In the genomic region with DNA sequence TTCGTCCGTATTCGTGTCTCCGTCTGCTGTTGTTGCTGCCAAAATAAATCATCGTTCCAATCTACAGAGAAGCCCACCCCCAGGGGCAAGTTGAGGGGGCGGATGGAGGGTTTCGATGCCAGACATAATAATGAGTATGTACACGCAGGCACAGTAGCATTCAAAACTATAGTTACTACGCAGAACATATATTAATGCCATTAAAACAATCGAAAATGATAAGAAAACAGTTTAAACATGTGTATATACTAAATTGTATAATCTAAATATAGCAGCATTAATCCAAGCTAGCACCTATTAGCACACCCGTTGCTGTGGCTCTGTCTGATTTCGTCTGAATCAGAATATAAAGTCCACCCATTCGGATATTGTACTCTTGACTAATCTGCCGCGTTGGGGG, we compare ENCODE assay signal across 3 fruit fly cellular contexts.
A peak's percentile ranks its signal among the peaks of the same experiment; 100 is the strongest.
TF ChIP-seq lines count a peak whose summit lies in the region.

No protein-coding gene starts in this region.

TF ChIP-seq in whole organism, embryonic, 481 proteins besides CTCF, POLR2A, EP300 and RAD21 (continued from another document and continues in another):
- TF ChIP-seq CG1792 (GFP tag; optimal IDR thresholded peaks at IDR 0.05; lab: Kevin White, UChicago) (no peak), CG17568 (GFP tag; optimal IDR thresholded peaks at IDR 0.05; lab: Kevin White, UChicago) (peak; percentile 65), stc (GFP tag; IDR thresholded peaks at IDR 0.05; lab: Robert Waterston, UW) (peak; percentile 82), nom (GFP tag; optimal IDR thresholded peaks at IDR 0.05; lab: Kevin White, UChicago) (peak; percentile 69), eyg (GFP tag; optimal IDR thresholded peaks at IDR 0.05; lab: Kevin White, UChicago) (no peak), Mes4 (GFP tag; optimal IDR thresholded peaks at IDR 0.05; lab: Kevin White, UChicago) (peak; percentile 4), CG14710 (tag; optimal IDR thresholded peaks at IDR 0.05; lab: Kevin White, UChicago) (peak; percentile 22), bcd (GFP tag; optimal IDR thresholded peaks at IDR 0.05; lab: Kevin White, UChicago) (peak; percentile 73), ato (GFP tag; IDR thresholded peaks at IDR 0.05; lab: Robert Waterston, UW; ENCODE audit: partially characterized antibody) (no peak), Camta (GFP tag; optimal IDR thresholded peaks at IDR 0.05; lab: Kevin White, UChicago) (peak; percentile 28), hbn (GFP tag; IDR thresholded peaks at IDR 0.05; lab: Robert Waterston, UW; ENCODE audit: partially characterized antibody) (no peak), toy (GFP tag; IDR thresholded peaks at IDR 0.05; lab: Robert Waterston, UW) (peak; percentile 48; the same call in 1 of the 2 replicates), D19A (tag; optimal IDR thresholded peaks at IDR 0.05; lab: Kevin White, UChicago) (peak; percentile 53), jing (GFP tag; optimal IDR thresholded peaks at IDR 0.05; lab: Kevin White, UChicago) (peak; percentile 36), CG3847 (GFP tag; IDR thresholded peaks at IDR 0.05; lab: Robert Waterston, UW) (peak; percentile 79), Ets97D (GFP tag; optimal IDR thresholded peaks at IDR 0.05; lab: Kevin White, UChicago) (peak; percentile 3), hth (optimal IDR thresholded peaks at IDR 0.05; lab: Kevin White, UChicago) (no peak), Hey (tag; optimal IDR thresholded peaks at IDR 0.05; lab: Kevin White, UChicago) (no peak), CG14667 (GFP tag; IDR thresholded peaks at IDR 0.05; lab: Robert Waterston, UW) (peak; percentile 69; the same call in 1 of the 2 replicates), CG6175 (GFP tag; IDR thresholded peaks at IDR 0.05; lab: Robert Waterston, UW) (no peak), CG10979 (tag; optimal IDR thresholded peaks at IDR 0.05; lab: Kevin White, UChicago) (peak; percentile 43), CG2889 (GFP tag; IDR thresholded peaks at IDR 0.05; lab: Robert Waterston, UW) (peak; percentile 72; the same call in 2 of the 3 replicates), Jarid2 (GFP tag; optimal IDR thresholded peaks at IDR 0.05; lab: Kevin White, UChicago) (peak; percentile 31), CG9215 (GFP tag; IDR thresholded peaks at IDR 0.05; lab: Robert Waterston, UW) (peak; percentile 74), CG14860 (GFP tag; IDR thresholded peaks at IDR 0.05; lab: Robert Waterston, UW; ENCODE audit: partially characterized antibody) (no peak), h (optimal IDR thresholded peaks at IDR 0.05; lab: Kevin White, UChicago) (no peak), CG11504 (tag; optimal IDR thresholded peaks at IDR 0.05; lab: Kevin White, UChicago) (peak; percentile 82), CG7556 (GFP tag; optimal IDR thresholded peaks at IDR 0.05; lab: Kevin White, UChicago) (peak; percentile 77), CG14441 (GFP tag; IDR thresholded peaks at IDR 0.05; lab: Robert Waterston, UW) (peak; percentile 82), CG16815 (GFP tag; optimal IDR thresholded peaks at IDR 0.05; lab: Kevin White, UChicago) (peak; percentile 12), Hr3 (GFP tag; optimal IDR thresholded peaks at IDR 0.05; lab: Kevin White, UChicago) (peak; percentile 52), Ssrp (tag; optimal IDR thresholded peaks at IDR 0.05; lab: Kevin White, UChicago) (peak; percentile 51), CG7786 (GFP tag; optimal IDR thresholded peaks at IDR 0.05; lab: Kevin White, UChicago) (peak; percentile 23), CG9609 (GFP tag; optimal IDR thresholded peaks at IDR 0.05; lab: Kevin White, UChicago) (peak; percentile 23), CG1602 (GFP tag; optimal IDR thresholded peaks at IDR 0.05; lab: Kevin White, UChicago) (peak; percentile 48), CG31388 (GFP tag; optimal IDR thresholded peaks at IDR 0.05; lab: Kevin White, UChicago) (no peak), E2f2 (GFP tag; IDR thresholded peaks at IDR 0.05; lab: Robert Waterston, UW) (peak; percentile 55), slp2 (GFP tag; optimal IDR thresholded peaks at IDR 0.05; lab: Kevin White, UChicago) (peak; percentile 9), CG13287 (GFP tag; IDR thresholded peaks at IDR 0.05; lab: Robert Waterston, UW; ENCODE audit: partially characterized antibody) (no peak), Bgb (GFP tag; IDR thresholded peaks at IDR 0.05; lab: Robert Waterston, UW; ENCODE audit: partially characterized antibody) (no peak), Dip3 (GFP tag; optimal IDR thresholded peaks at IDR 0.05; lab: Kevin White, UChicago) (peak; percentile 62)

TF ChIP-seq in whole organism, prepupa, 60 proteins besides CTCF, POLR2A, EP300 and RAD21 (continued from another document):
- peak; percentile 72 for TF ChIP-seq CG11902 (GFP tag; optimal IDR thresholded peaks at IDR 0.05; lab: Kevin White, UChicago)
- no peak for TF ChIP-seq Hr38 (GFP tag; optimal IDR thresholded peaks at IDR 0.05; lab: Kevin White, UChicago)
- peak; percentile 16 for TF ChIP-seq CG4318 (GFP tag; optimal IDR thresholded peaks at IDR 0.05; lab: Kevin White, UChicago)
- peak; percentile 77 for TF ChIP-seq Eip93F (GFP tag; optimal IDR thresholded peaks at IDR 0.05; lab: Kevin White, UChicago)
- peak; percentile 75 for TF ChIP-seq CG7368 (GFP tag; optimal IDR thresholded peaks at IDR 0.05; lab: Kevin White, UChicago)
- peak; percentile 79 for TF ChIP-seq net (GFP tag; optimal IDR thresholded peaks at IDR 0.05; lab: Kevin White, UChicago)
- TF ChIP-seq OdsH (GFP tag; optimal IDR thresholded peaks at IDR 0.05; lab: Kevin White, UChicago) = peak; percentile 81
- TF ChIP-seq salr (GFP tag; optimal IDR thresholded peaks at IDR 0.05; lab: Kevin White, UChicago) = peak; percentile 52 to 59
- TF ChIP-seq Smox (GFP tag; optimal IDR thresholded peaks at IDR 0.05; lab: Kevin White, UChicago) = peak; percentile 85
- TF ChIP-seq CG3032 (tag; optimal IDR thresholded peaks at IDR 0.05; lab: Kevin White, UChicago) = peak; percentile 65
- peak; percentile 71 for TF ChIP-seq Gug (GFP tag; IDR thresholded peaks at IDR 0.05; lab: Robert Waterston, UW)
- peak; percentile 86 for TF ChIP-seq CG31627 (GFP tag; optimal IDR thresholded peaks at IDR 0.05; lab: Kevin White, UChicago)
- peak; percentile 62 for TF ChIP-seq dsx (GFP tag; optimal IDR thresholded peaks at IDR 0.05; lab: Kevin White, UChicago; ENCODE audit: poor library complexity, severe bottlenecking)
- peak; percentile 79 for TF ChIP-seq Eip75B (GFP tag; optimal IDR thresholded peaks at IDR 0.05; lab: Kevin White, UChicago)
- peak; percentile 82 for TF ChIP-seq CG15336 (GFP tag; IDR thresholded peaks at IDR 0.05; lab: Robert Waterston, UW)
- TF ChIP-seq Blimp-1 (GFP tag; optimal IDR thresholded peaks at IDR 0.05; lab: Kevin White, UChicago) = peak; percentile 68
- TF ChIP-seq spab (GFP tag; optimal IDR thresholded peaks at IDR 0.05; lab: Kevin White, UChicago) = peak; percentile 56
- peak; percentile 84 for TF ChIP-seq Hr39 (GFP tag; optimal IDR thresholded peaks at IDR 0.05; lab: Kevin White, UChicago)
- peak; percentile 46 for TF ChIP-seq CG9139 (GFP tag; optimal IDR thresholded peaks at IDR 0.05; lab: Kevin White, UChicago)
- peak; percentile 70 for TF ChIP-seq CG10669 (GFP tag; optimal IDR thresholded peaks at IDR 0.05; lab: Kevin White, UChicago)
- peak; percentile 83 for TF ChIP-seq vri (GFP tag; optimal IDR thresholded peaks at IDR 0.05; lab: Kevin White, UChicago)
- peak; percentile 95 for TF ChIP-seq Eip78C (GFP tag; lab: Kevin White, UChicago)
- TF ChIP-seq Lpt (GFP tag; optimal IDR thresholded peaks at IDR 0.05; lab: Kevin White, UChicago) = peak; percentile 47
- peak; percentile 29 for TF ChIP-seq fd85E (GFP tag; optimal IDR thresholded peaks at IDR 0.05; lab: Kevin White, UChicago)
- TF ChIP-seq CG8119 (GFP tag; IDR thresholded peaks at IDR 0.05; lab: Robert Waterston, UW) = peak; percentile 63
- TF ChIP-seq ss (GFP tag; optimal IDR thresholded peaks at IDR 0.05; lab: Kevin White, UChicago) = peak; percentile 65 to 75
- peak; percentile 56 for TF ChIP-seq Ets96B (tag; optimal IDR thresholded peaks at IDR 0.05; lab: Kevin White, UChicago)
- TF ChIP-seq CG16779 (tag; optimal IDR thresholded peaks at IDR 0.05; lab: Kevin White, UChicago) = peak; percentile 65
- peak; percentile 77 for TF ChIP-seq CG34406 (GFP tag; optimal IDR thresholded peaks at IDR 0.05; lab: Kevin White, UChicago)
- TF ChIP-seq CG6808 (GFP tag; optimal IDR thresholded peaks at IDR 0.05; lab: Kevin White, UChicago) = peak; percentile 60
- peak; percentile 85 for TF ChIP-seq CG6163 (GFP tag; IDR thresholded peaks at IDR 0.05; lab: Robert Waterston, UW)
- peak; percentile 77 for TF ChIP-seq acj6 (GFP tag; optimal IDR thresholded peaks at IDR 0.05; lab: Kevin White, UChicago)
- peak; percentile 20 for TF ChIP-seq dac (GFP tag; optimal IDR thresholded peaks at IDR 0.05; lab: Kevin White, UChicago)
- peak; percentile 79 for TF ChIP-seq pdm3 (GFP tag; optimal IDR thresholded peaks at IDR 0.05; lab: Kevin White, UChicago)
- peak; percentile 70 for TF ChIP-seq Ets21C (GFP tag; optimal IDR thresholded peaks at IDR 0.05; lab: Kevin White, UChicago)
- peak; percentile 69 for TF ChIP-seq CG11762 (GFP tag; optimal IDR thresholded peaks at IDR 0.05; lab: Kevin White, UChicago; ENCODE audit: insufficient read depth)
- peak; percentile 70 for TF ChIP-seq CG10631 (GFP tag; optimal IDR thresholded peaks at IDR 0.05; lab: Kevin White, UChicago)
- peak; percentile 80 for TF ChIP-seq CG8319 (GFP tag; optimal IDR thresholded peaks at IDR 0.05; lab: Kevin White, UChicago)
- peak; percentile 90 for TF ChIP-seq Met (GFP tag; optimal IDR thresholded peaks at IDR 0.05; lab: Kevin White, UChicago)

TF ChIP-seq in whole organism, wandering third instar larva, 38 proteins besides CTCF, POLR2A, EP300 and RAD21 (continued from another document):
- TF ChIP-seq Dfd (GFP tag; optimal IDR thresholded peaks at IDR 0.05; lab: Kevin White, UChicago) (no peak), ey (GFP tag; optimal IDR thresholded peaks at IDR 0.05; lab: Kevin White, UChicago) (peak; percentile 92), h (GFP tag; optimal IDR thresholded peaks at IDR 0.05; lab: Kevin White, UChicago) (peak; percentile 94), lola (GFP tag; optimal IDR thresholded peaks at IDR 0.05; lab: Kevin White, UChicago) (no peak), CG32264 (GFP tag; optimal IDR thresholded peaks at IDR 0.05; lab: Kevin White, UChicago) (peak; percentile 68), HLH106 (tag; optimal IDR thresholded peaks at IDR 0.05; lab: Kevin White, UChicago) (peak; percentile 91), OdsH (GFP tag; optimal IDR thresholded peaks at IDR 0.05; lab: Kevin White, UChicago) (peak; percentile 90), Hr83 (GFP tag; optimal IDR thresholded peaks at IDR 0.05; lab: Kevin White, UChicago; ENCODE audit: poor library complexity, severe bottlenecking) (no peak), sv (GFP tag; optimal IDR thresholded peaks at IDR 0.05; lab: Kevin White, UChicago) (peak; percentile 2), foxo (GFP tag; optimal IDR thresholded peaks at IDR 0.05; lab: Kevin White, UChicago) (peak in 1 of 2 experiments; percentile 94), usp (GFP tag; optimal IDR thresholded peaks at IDR 0.05; lab: Kevin White, UChicago) (no peak), Rel (GFP tag; optimal IDR thresholded peaks at IDR 0.05; lab: Kevin White, UChicago) (peak; percentile 73), Rel (tag; optimal IDR thresholded peaks at IDR 0.05; lab: Kevin White, UChicago) (peak; percentile 71)
